Fruit fly (Drosophila melanogaster) whole organism, adult: ENCODE measurements around the gene CG33631.

Experiments
- CG11617 ChIP-seq: fragments of 200-800 bp; sonication (Bioruptor generic); optimal IDR thresholded peaks from 2 replicates; lab custom pipeline; 2017; ENCODE audit warnings: mild to moderate bottlenecking, missing biosample characterization, missing genetic modification reagents, missing genetic modification characterization
- CG12768 ChIP-seq: fragments of 200-800 bp; sonication (Bioruptor generic); optimal IDR thresholded peaks from 2 replicates; lab custom pipeline; 2017; ENCODE audit warnings: missing biosample characterization, missing genetic modification characterization, mild to moderate bottlenecking, moderate library complexity, missing genetic modification reagents
- CG14711 ChIP-seq: fragments of 200-800 bp; sonication (Bioruptor generic); optimal IDR thresholded peaks from 2 replicates; lab custom pipeline; 2018; ENCODE audit warnings: missing biosample characterization, mild to moderate bottlenecking, missing genetic modification characterization, moderate library complexity
- CG1620 ChIP-seq: fragments of 200-800 bp; sonication (Bioruptor generic); optimal IDR thresholded peaks from 2 replicates; lab custom pipeline; 2016; ENCODE audit warnings: missing biosample characterization, missing genetic modification characterization
- CG33017 ChIP-seq: fragments of 200-800 bp; sonication (Bioruptor generic); optimal IDR thresholded peaks from 2 replicates; lab custom pipeline; 2018; ENCODE audit warnings: missing biosample characterization, mild to moderate bottlenecking, missing genetic modification characterization, moderate library complexity
- CG5204 ChIP-seq: fragments of 200-800 bp; sonication (Bioruptor generic); optimal IDR thresholded peaks from 2 replicates; lab custom pipeline; 2016; ENCODE audit warnings: missing biosample characterization, missing genetic modification characterization
- CG7045 ChIP-seq: fragments of 200-800 bp; sonication (Bioruptor generic); optimal IDR thresholded peaks from 2 replicates; lab custom pipeline; 2017; ENCODE audit warnings: missing biosample characterization, mild to moderate bottlenecking, missing genetic modification characterization
- CG7101 ChIP-seq: fragments of 200-800 bp; sonication (Bioruptor generic); optimal IDR thresholded peaks from 2 replicates; lab custom pipeline; 2018; ENCODE audit warnings: missing biosample characterization, mild to moderate bottlenecking, missing genetic modification characterization, moderate library complexity
- Clk ChIP-seq: fragments of 200-800 bp; sonication (Bioruptor generic); optimal IDR thresholded peaks from 2 replicates; lab custom pipeline; 2017; ENCODE audit warnings: missing biosample characterization, missing genetic modification characterization
- Crg-1 ChIP-seq: fragments of 200-800 bp; sonication (Bioruptor generic); optimal IDR thresholded peaks from 2 replicates; lab custom pipeline; 2016; ENCODE audit warnings: missing biosample characterization, missing genetic modification characterization
- Hr96 ChIP-seq: fragments of 200-800 bp; sonication (Bioruptor generic); optimal IDR thresholded peaks from 2 replicates; lab custom pipeline; 2016; ENCODE audit warnings: missing biosample characterization, missing genetic modification characterization
- Mnt ChIP-seq: fragments of 200-800 bp; sonication (Bioruptor generic); optimal IDR thresholded peaks from 2 replicates; lab custom pipeline; 2016; ENCODE audit warnings: missing biosample characterization, mild to moderate bottlenecking, missing genetic modification characterization
- bab1 ChIP-seq: fragments of 200-800 bp; sonication (Bioruptor generic); optimal IDR thresholded peaks from 3 replicates; lab custom pipeline; 2019; ENCODE audit warnings: missing biosample characterization, mild to moderate bottlenecking, missing genetic modification characterization, moderate library complexity
- cic ChIP-seq: fragments of 200-800 bp; sonication (Bioruptor generic); optimal IDR thresholded peaks from 2 replicates; lab custom pipeline; 2017; ENCODE audit warnings: missing biosample characterization, mild to moderate bottlenecking, missing genetic modification characterization, moderate library complexity
- cnc ChIP-seq, 2 experiments: fragments of >200 bp; optimal IDR thresholded peaks; 2 replicates each; lab custom pipeline; 2017
- kay ChIP-seq: fragments of 200-800 bp; sonication (Bioruptor generic); peaks from one replicate; lab custom pipeline; 2016; ENCODE audit warnings: missing biosample characterization, missing genetic modification characterization, borderline replicate concordance
- ovo ChIP-seq: fragments of 200-800 bp; sonication (Bioruptor generic); optimal IDR thresholded peaks from 2 replicates; lab custom pipeline; 2016; ENCODE audit warnings: missing biosample characterization, missing genetic modification characterization
- pad ChIP-seq: fragments of 200-800 bp; sonication (Bioruptor generic); optimal IDR thresholded peaks from 3 replicates; lab custom pipeline; 2017; ENCODE audit warnings: missing biosample characterization, missing genetic modification characterization, mild to moderate bottlenecking, moderate library complexity, missing genetic modification reagents
- tj ChIP-seq: fragments of 200-800 bp; sonication (Bioruptor generic); optimal IDR thresholded peaks from 3 replicates; lab custom pipeline; 2017; ENCODE audit warnings: missing biosample characterization, mild to moderate bottlenecking, missing genetic modification characterization, moderate library complexity
- toe ChIP-seq: fragments of 200-800 bp; sonication (Bioruptor generic); optimal IDR thresholded peaks from 2 replicates; lab custom pipeline; 2016; ENCODE audit warnings: missing biosample characterization, missing genetic modification characterization

The CG33631 gene

DNA sequence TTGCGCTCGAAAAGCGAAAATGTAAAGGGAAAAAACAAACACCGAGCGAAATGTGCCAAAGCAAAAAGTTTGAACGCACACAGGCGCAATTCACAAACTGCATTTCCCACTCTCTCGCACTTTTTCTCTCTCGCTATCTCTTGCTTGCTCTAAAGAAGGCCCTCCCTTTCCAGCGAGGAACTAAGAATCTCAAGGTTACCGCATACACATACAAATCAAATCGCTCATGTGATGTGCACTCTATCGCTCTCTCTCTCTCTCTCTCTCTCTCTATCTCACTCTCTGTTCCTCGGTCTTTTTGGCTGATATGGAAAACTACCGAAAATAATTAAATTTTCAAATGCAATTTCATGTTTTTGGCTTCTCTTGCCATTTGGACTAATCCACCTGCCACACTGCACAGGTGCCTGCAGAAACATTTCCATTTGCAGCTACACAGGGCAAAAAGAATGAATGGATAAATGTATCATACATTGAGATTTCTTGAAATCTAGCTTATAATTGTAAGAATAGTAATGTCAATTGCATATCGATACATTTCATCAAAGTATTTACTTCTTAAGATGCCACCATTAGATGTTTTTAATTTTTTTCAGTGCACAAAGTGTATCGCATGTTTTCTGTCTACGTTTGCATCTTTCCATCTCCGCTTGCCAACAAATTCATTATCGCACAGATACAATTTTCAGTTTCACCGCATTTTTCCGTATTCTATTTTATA is 15.6 kb downstream of the CG33631 start:
- TF ChIP-seq Clk (peak; percentile 97), Hr96 (GFP tag; lab: Kevin White, UChicago) (peak; percentile 93), cic (GFP tag; lab: Kevin White, UChicago) (peak; percentile 76), pad (peak; percentile 83), bab1 (peak; percentile 11), CG11617 (GFP tag; lab: Kevin White, UChicago) (peak; percentile 97), CG1620 (peak; percentile 85), Mnt (peak; percentile 75), toe (GFP tag; lab: Kevin White, UChicago) (peak; percentile 97), CG33017 (tag; lab: Kevin White, UChicago) (peak; percentile 98), ovo (GFP tag; lab: Kevin White, UChicago) (peak; percentile 73), CG12768 (peak; percentile 99), kay (no peak), CG5204 (GFP tag; lab: Kevin White, UChicago) (peak; percentile 98), CG7045 (GFP tag; lab: Kevin White, UChicago) (peak; percentile 98), cnc (optimal IDR thresholded peaks at IDR 0.05; lab: Kevin White, UChicago) (peak in 1 of 2 experiments; percentile 64), tj (peak; percentile 93), Crg-1 (GFP tag; lab: Kevin White, UChicago) (peak; percentile 93), CG14711 (tag; lab: Kevin White, UChicago) (peak; percentile 94), CG7101 (tag; lab: Kevin White, UChicago) (peak; percentile 97)

DNA sequence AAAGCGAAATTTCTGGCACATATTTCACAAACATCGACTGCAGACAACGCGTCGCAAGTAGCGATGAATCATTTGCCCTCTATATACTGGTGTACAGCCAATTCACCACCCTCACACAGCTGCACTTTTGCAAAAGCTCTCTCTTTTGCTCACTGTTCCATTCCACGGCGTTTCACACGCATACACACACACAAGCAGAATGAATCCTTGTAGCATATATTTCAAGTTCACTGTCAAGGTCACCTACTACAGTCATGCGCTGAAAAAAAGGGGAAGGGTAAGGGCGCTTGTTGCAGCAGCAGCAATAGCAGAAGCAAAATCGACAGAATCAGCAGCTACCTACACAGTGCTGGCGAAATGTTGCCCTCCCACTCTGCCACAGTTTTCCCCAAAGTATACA is 16.9 kb downstream of the CG33631 start:
- peak; percentile 26 for TF ChIP-seq Crg-1 (GFP tag; lab: Kevin White, UChicago)
- TF ChIP-seq kay = no peak
- TF ChIP-seq cic (GFP tag; lab: Kevin White, UChicago) = peak; percentile 76
- TF ChIP-seq tj = peak; percentile 68
- TF ChIP-seq CG7101 (tag; lab: Kevin White, UChicago) = no peak
- no peak for TF ChIP-seq CG5204 (GFP tag; lab: Kevin White, UChicago)
- peak; percentile 83 for TF ChIP-seq pad
- no peak for TF ChIP-seq CG33017 (tag; lab: Kevin White, UChicago)
- TF ChIP-seq CG12768 = peak; percentile 12

DNA sequence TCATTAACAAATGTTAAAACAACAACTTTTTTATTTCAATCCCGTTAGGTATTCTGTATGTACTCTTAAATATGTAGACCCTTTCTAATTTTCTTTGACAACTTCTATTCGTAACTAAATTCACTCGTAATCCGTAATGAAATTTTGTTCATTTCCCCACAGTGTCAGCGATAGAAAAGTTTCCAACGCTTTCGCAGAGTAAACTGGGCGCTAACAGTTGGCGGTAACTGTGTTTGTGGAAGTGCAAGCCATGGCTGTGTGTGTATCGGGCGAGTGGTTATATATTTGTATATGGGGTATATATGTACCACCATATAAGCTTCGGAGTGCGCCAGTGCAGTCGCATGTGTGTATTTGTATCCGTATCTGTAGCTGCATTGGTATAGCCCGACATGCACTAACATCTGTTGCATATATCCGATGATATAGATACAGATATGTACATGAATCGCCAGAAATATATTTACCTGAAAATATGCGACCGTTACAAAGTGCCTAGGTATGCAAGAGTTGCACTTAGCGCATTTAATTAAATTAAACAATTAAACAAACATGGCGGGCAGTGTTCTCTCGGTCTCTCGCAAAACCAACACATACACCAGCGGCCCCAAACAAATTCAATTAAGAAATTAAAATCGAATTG is 17.8 kb downstream of the CG33631 start:
- TF ChIP-seq Hr96 (GFP tag; lab: Kevin White, UChicago) (peak; percentile 82), toe (GFP tag; lab: Kevin White, UChicago) (peak; percentile 59), ovo (GFP tag; lab: Kevin White, UChicago) (peak; percentile 57), pad (no peak), kay (no peak), Clk (peak; percentile 76), CG7045 (GFP tag; lab: Kevin White, UChicago) (peak; percentile 38), CG12768 (peak; percentile 68), CG11617 (GFP tag; lab: Kevin White, UChicago) (peak; percentile 47), bab1 (no peak), Mnt (peak; percentile 13), tj (peak; percentile 3), CG14711 (tag; lab: Kevin White, UChicago) (peak; percentile 53), cic (GFP tag; lab: Kevin White, UChicago) (peak; percentile 59), Crg-1 (GFP tag; lab: Kevin White, UChicago) (no peak), CG7101 (tag; lab: Kevin White, UChicago) (peak; percentile 68), CG5204 (GFP tag; lab: Kevin White, UChicago) (peak; percentile 81), CG33017 (tag; lab: Kevin White, UChicago) (peak; percentile 31), cnc (optimal IDR thresholded peaks at IDR 0.05; lab: Kevin White, UChicago) (no peak), CG1620 (peak; percentile 15)

DNA sequence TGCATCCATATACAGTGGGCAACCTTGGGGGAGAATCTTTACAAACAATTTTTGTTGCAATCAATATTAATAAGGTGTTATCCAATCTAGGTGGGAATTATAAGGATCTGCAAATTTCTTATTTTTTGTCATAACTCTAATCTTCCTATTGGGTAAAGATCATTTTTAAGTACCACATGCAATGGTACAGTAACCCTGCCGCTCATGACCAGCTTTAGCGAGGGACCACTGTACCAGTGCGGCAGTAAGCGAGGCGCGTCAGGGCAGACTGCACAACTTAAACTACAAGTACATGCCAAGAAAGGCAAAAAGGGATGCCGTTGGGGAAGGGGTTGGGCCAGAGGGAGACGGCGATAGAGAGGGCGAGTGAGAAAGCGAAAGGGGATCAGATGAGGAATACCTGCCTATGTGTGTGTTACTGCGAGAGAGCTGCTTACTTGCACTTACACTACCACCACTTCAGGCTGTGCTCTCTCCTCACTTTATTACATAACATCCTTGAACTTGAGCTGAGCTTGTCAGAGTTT is 18.8 kb downstream of the CG33631 start:
- TF ChIP-seq kay (no peak), Hr96 (GFP tag; lab: Kevin White, UChicago) (peak; percentile 98), CG7045 (GFP tag; lab: Kevin White, UChicago) (peak; percentile 98), cnc (optimal IDR thresholded peaks at IDR 0.05; lab: Kevin White, UChicago) (peak in 1 of 2 experiments; percentile 9), toe (GFP tag; lab: Kevin White, UChicago) (peak; percentile 99), CG5204 (GFP tag; lab: Kevin White, UChicago) (peak; percentile 98), pad (peak; percentile 89), cic (GFP tag; lab: Kevin White, UChicago) (peak; percentile 84), CG7101 (tag; lab: Kevin White, UChicago) (peak; percentile 97), CG33017 (tag; lab: Kevin White, UChicago) (peak; percentile 98), CG11617 (GFP tag; lab: Kevin White, UChicago) (peak; percentile 96), CG1620 (peak; percentile 90), Crg-1 (GFP tag; lab: Kevin White, UChicago) (peak; percentile 95), Mnt (peak; percentile 85), tj (peak; percentile 75), Clk (peak; percentile 98), CG14711 (tag; lab: Kevin White, UChicago) (peak; percentile 91), CG12768 (peak; percentile 99), bab1 (peak; percentile 76), ovo (GFP tag; lab: Kevin White, UChicago) (peak; percentile 86)

DNA sequence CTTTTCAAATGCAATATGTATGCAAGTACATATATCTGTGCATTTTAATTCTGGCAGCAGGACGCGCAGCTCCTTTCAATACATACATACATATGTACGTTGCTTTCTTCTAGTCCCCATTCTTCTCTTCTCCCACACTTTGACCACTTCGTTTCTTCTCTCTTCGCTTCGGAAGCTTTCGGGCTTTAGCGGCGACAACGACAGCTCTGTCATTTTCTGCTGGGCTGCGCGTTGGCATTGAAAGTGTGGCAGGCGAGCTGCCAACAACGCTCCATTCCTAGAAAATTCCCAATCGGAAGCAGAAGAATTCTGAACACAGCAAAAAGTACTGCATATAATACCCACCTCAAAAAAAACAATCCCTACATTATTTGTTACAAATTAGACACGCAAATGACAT is 19.3 kb downstream of the CG33631 start:
- TF ChIP-seq CG7101 (tag; lab: Kevin White, UChicago) = peak; percentile 67
- TF ChIP-seq CG11617 (GFP tag; lab: Kevin White, UChicago) = no peak
- peak; percentile 69 for TF ChIP-seq CG33017 (tag; lab: Kevin White, UChicago)
- TF ChIP-seq CG5204 (GFP tag; lab: Kevin White, UChicago) = no peak
- TF ChIP-seq CG14711 (tag; lab: Kevin White, UChicago) = peak; percentile 68
- peak; percentile 14 for TF ChIP-seq CG12768
- TF ChIP-seq Hr96 (GFP tag; lab: Kevin White, UChicago) = peak; percentile 39
- no peak for TF ChIP-seq Crg-1 (GFP tag; lab: Kevin White, UChicago)
- no peak for TF ChIP-seq pad
- TF ChIP-seq cic (GFP tag; lab: Kevin White, UChicago) = peak; percentile 39
- peak; percentile 64 for TF ChIP-seq Mnt
- no peak for TF ChIP-seq CG1620
- TF ChIP-seq ovo (GFP tag; lab: Kevin White, UChicago) = no peak
